Worm (Caenorhabditis elegans) whole organism, young adult: ENCODE results near the gene gtf-2E2.
"Not testable (repeated sequence)": the region's sequence is repeated elsewhere in the genome, so short reads cannot be mapped to it uniquely, and the experiment has no call there.

Experiments
- B0019.2 ChIP-seq: fragments of 200-800 bp; sonication (Bioruptor generic); conservative IDR thresholded peaks from 2 replicates; pipeline ENCODE4 v1.3.6; 2022; ENCODE audit warnings: missing genetic modification reagents, missing genetic modification characterization, missing compliant biosample characterization
- F10E7.11 ChIP-seq: sonication (generic microtip); optimal IDR thresholded peaks from 2 replicates; lab custom pipeline; 2017; ENCODE audit warnings: mild to moderate bottlenecking, missing genetic modification characterization, moderate library complexity, missing compliant biosample characterization
- F22D6.2 ChIP-seq: sonication (generic microtip); optimal IDR thresholded peaks from 2 replicates; lab custom pipeline; 2016; ENCODE audit warnings: mild to moderate bottlenecking, missing genetic modification characterization, missing compliant biosample characterization
- F23B12.7 ChIP-seq: sonication (generic microtip); optimal IDR thresholded peaks from 2 replicates; lab custom pipeline; 2017; ENCODE audit warnings: missing genetic modification characterization, mild to moderate bottlenecking, missing compliant biosample characterization, antibody characterized with exemption, moderate library complexity; ENCODE audit not compliant: insufficient read depth
- F33H1.4 ChIP-seq: fragments of 200-800 bp; sonication (Bioruptor generic); IDR thresholded peaks from 2 replicates; pipeline ENCODE4 v1.3.6; 2022; ENCODE audit warnings: missing genetic modification reagents, missing genetic modification characterization, missing compliant biosample characterization
- F37B4.10 ChIP-seq: fragments of 200-800 bp; sonication (Bioruptor generic); IDR thresholded peaks from 2 replicates; pipeline ENCODE4 v1.3.6; 2022; ENCODE audit warnings: missing genetic modification characterization, missing compliant biosample characterization
- K12H6.12 ChIP-seq: fragments of 200-800 bp; sonication (Bioruptor generic); optimal IDR thresholded peaks from 2 replicates; lab custom pipeline; 2018; ENCODE audit warnings: mild to moderate bottlenecking, missing genetic modification characterization, missing compliant biosample characterization
- T26A5.8 ChIP-seq: sonication (generic microtip); optimal IDR thresholded peaks from 2 replicates; lab custom pipeline; 2016; ENCODE audit warnings: missing genetic modification characterization, missing compliant biosample characterization
- akir-1 ChIP-seq: fragments of 200-800 bp; sonication (Bioruptor generic); optimal IDR thresholded peaks from 2 replicates; lab custom pipeline; 2018; ENCODE audit warnings: mild to moderate bottlenecking, missing genetic modification characterization, moderate library complexity, missing compliant biosample characterization
- athp-1 ChIP-seq: sonication (generic microtip); optimal IDR thresholded peaks from 2 replicates; lab custom pipeline; 2017; ENCODE audit warnings: mild to moderate bottlenecking, missing genetic modification characterization, missing compliant biosample characterization
- attf-3 ChIP-seq: fragments of 200-800 bp; sonication (Bioruptor generic); conservative IDR thresholded peaks from 2 replicates; pipeline ENCODE4 v1.3.6; 2022; ENCODE audit warnings: missing genetic modification reagents, missing genetic modification characterization, missing compliant biosample characterization
- attf-5 ChIP-seq: fragments of 200-800 bp; sonication (Bioruptor generic); optimal IDR thresholded peaks from 2 replicates; lab custom pipeline; 2018; ENCODE audit warnings: mild to moderate bottlenecking, missing genetic modification characterization, missing compliant biosample characterization
- bed-2 ChIP-seq: fragments of 200-800 bp; sonication (Bioruptor generic); IDR thresholded peaks from 2 replicates; pipeline ENCODE4 v1.3.6; 2022; ENCODE audit warnings: missing genetic modification reagents, missing genetic modification characterization, missing compliant biosample characterization
- cebp-1 ChIP-seq, 2 experiments: fragments of 200-800 bp in 1 of 2; sonication (Bioruptor generic) in 1 of 2; sonication (generic microtip) in 1 of 2; IDR thresholded peaks in 1 of 2; optimal IDR thresholded peaks in 1 of 2; 2 replicates each; pipeline versions ENCODE4 v1.3.6 to Lab custom; 2017 to 2022; ENCODE audit warnings: missing compliant biosample characterization in 2 of 2, missing genetic modification characterization in 2 of 2, mild to moderate bottlenecking in 1 of 2, missing genetic modification reagents in 1 of 2, moderate library complexity in 1 of 2
- cebp-2 ChIP-seq: fragments of 200-800 bp; sonication (Bioruptor generic); IDR thresholded peaks from 2 replicates; pipeline ENCODE4 v1.3.6; 2022; ENCODE audit warnings: missing genetic modification characterization, missing compliant biosample characterization
- chd-7 ChIP-seq: sonication (generic microtip); optimal IDR thresholded peaks from 2 replicates; lab custom pipeline; 2016; ENCODE audit warnings: mild to moderate bottlenecking, missing genetic modification characterization, moderate library complexity, missing compliant biosample characterization
- dox-1 ChIP-seq: fragments of 200-800 bp; sonication (Bioruptor generic); IDR thresholded peaks from 2 replicates; pipeline ENCODE4 v1.3.6; 2022; ENCODE audit warnings: missing genetic modification reagents, missing genetic modification characterization, missing compliant biosample characterization
- dpl-1 ChIP-seq: fragments of 150-350 bp; optimal IDR thresholded peaks from 2 replicates; lab custom pipeline; 2014; ENCODE audit warnings: missing biosample characterization, missing genetic modification reagents, missing genetic modification characterization
- efl-1 ChIP-seq: fragments of 150-350 bp; optimal IDR thresholded peaks from 2 replicates; lab custom pipeline; 2014; ENCODE audit warnings: missing biosample characterization, missing genetic modification reagents, missing genetic modification characterization
- hlh-12 ChIP-seq: sonication (generic microtip); optimal IDR thresholded peaks from 2 replicates; lab custom pipeline; 2016; ENCODE audit warnings: missing genetic modification characterization, missing compliant biosample characterization
- hlh-26 ChIP-seq: fragments of 200-800 bp; sonication (Bioruptor generic); conservative IDR thresholded peaks from 2 replicates; pipeline ENCODE4 v1.3.6; 2022; ENCODE audit warnings: missing genetic modification reagents, missing genetic modification characterization, missing compliant biosample characterization
- hmg-1.2 ChIP-seq: fragments of 200-800 bp; sonication (Bioruptor generic); IDR thresholded peaks from 2 replicates; pipeline ENCODE4 v1.3.6; 2022; ENCODE audit warnings: missing genetic modification reagents, missing genetic modification characterization, missing compliant biosample characterization
- let-607 ChIP-seq, 2 experiments: fragments of 200-800 bp in 1 of 2; sonication (Bioruptor generic) in 1 of 2; sonication (generic microtip) in 1 of 2; optimal IDR thresholded peaks; 2 replicates each; lab custom pipeline; 2016 to 2018; ENCODE audit warnings: mild to moderate bottlenecking in 2 of 2, missing compliant biosample characterization in 2 of 2, missing genetic modification characterization in 2 of 2, moderate library complexity in 2 of 2, missing genotype in 1 of 2
- lin-40 ChIP-seq: sonication (generic microtip); optimal IDR thresholded peaks from 2 replicates; lab custom pipeline; 2016; ENCODE audit warnings: missing genetic modification characterization, mild to moderate bottlenecking, missing compliant biosample characterization, missing genotype, missing genetic modification reagents
- lir-1 ChIP-seq: fragments of 200-800 bp; sonication (Bioruptor generic); conservative IDR thresholded peaks from 2 replicates; pipeline ENCODE4 v1.3.6; 2022; ENCODE audit warnings: missing genetic modification reagents, missing genetic modification characterization, missing compliant biosample characterization
- lsl-1 ChIP-seq: fragments of 200-800 bp; sonication (Bioruptor generic); optimal IDR thresholded peaks from 2 replicates; lab custom pipeline; 2018; ENCODE audit warnings: mild to moderate bottlenecking, missing genetic modification characterization, moderate library complexity, missing compliant biosample characterization
- lsy-27 ChIP-seq: sonication (generic microtip); optimal IDR thresholded peaks from 2 replicates; lab custom pipeline; 2017; ENCODE audit warnings: missing genetic modification characterization, mild to moderate bottlenecking, missing compliant biosample characterization, antibody characterized with exemption, missing genotype, borderline replicate concordance; ENCODE audit not compliant: insufficient read depth
- madf-3 ChIP-seq: fragments of 200-800 bp; sonication (Bioruptor generic); IDR thresholded peaks from 2 replicates; pipeline ENCODE4 v1.3.6; 2022; ENCODE audit warnings: missing genetic modification reagents, missing genetic modification characterization, missing compliant biosample characterization
- mel-28 ChIP-seq: sonication (generic microtip); optimal IDR thresholded peaks from 2 replicates; lab custom pipeline; 2016; ENCODE audit warnings: borderline replicate concordance, mild to moderate bottlenecking, missing genetic modification characterization, missing compliant biosample characterization
- nhr-120 ChIP-seq: fragments of 200-800 bp; sonication (Bioruptor generic); IDR thresholded peaks from 2 replicates; pipeline ENCODE4 v1.3.6; 2022; ENCODE audit warnings: missing genetic modification characterization, missing compliant biosample characterization
- nhr-90 ChIP-seq: sonication (generic microtip); optimal IDR thresholded peaks from 2 replicates; lab custom pipeline; 2016; ENCODE audit warnings: missing genotype, mild to moderate bottlenecking, missing genetic modification characterization, missing compliant biosample characterization
- rcor-1 ChIP-seq: fragments of 200-800 bp; sonication (Bioruptor generic); IDR thresholded peaks from 2 replicates; pipeline ENCODE4 v1.3.6; 2022; ENCODE audit warnings: missing genetic modification reagents, missing genetic modification characterization, missing compliant biosample characterization
- rpc-1 ChIP-seq, 2 experiments: fragments of 150-350 bp in 1 of 2; sonication (generic microtip) in 1 of 2; optimal IDR thresholded peaks; 2 replicates each; lab custom pipeline; 2014 to 2018; ENCODE audit warnings: missing biosample characterization in 1 of 2, missing genetic modification characterization in 1 of 2, missing genetic modification reagents in 1 of 2, missing genotype in 1 of 2
- snpc-1.1 ChIP-seq: sonication (generic microtip); optimal IDR thresholded peaks from 2 replicates; lab custom pipeline; 2017; ENCODE audit warnings: missing genetic modification characterization, mild to moderate bottlenecking, missing compliant biosample characterization, antibody characterized with exemption, moderate library complexity, missing genotype, missing genetic modification reagents; ENCODE audit not compliant: insufficient read depth
- snpc-1.3 ChIP-seq: sonication (generic microtip); optimal IDR thresholded peaks from 2 replicates; lab custom pipeline; 2017; ENCODE audit warnings: missing genetic modification characterization, mild to moderate bottlenecking, missing compliant biosample characterization, antibody characterized with exemption, moderate library complexity, missing genotype, missing genetic modification reagents; ENCODE audit not compliant: insufficient read depth
- snpc-3.4 ChIP-seq: sonication (generic microtip); optimal IDR thresholded peaks from 2 replicates; lab custom pipeline; 2017; ENCODE audit warnings: missing genetic modification characterization, mild to moderate bottlenecking, missing compliant biosample characterization, antibody characterized with exemption, moderate library complexity, missing genotype, missing genetic modification reagents
- somi-1 ChIP-seq: fragments of 200-800 bp; sonication (Bioruptor generic); optimal IDR thresholded peaks from 2 replicates; lab custom pipeline; 2018; ENCODE audit warnings: mild to moderate bottlenecking, missing genetic modification characterization, missing compliant biosample characterization
- tbp1 ChIP-seq: fragments of 200-800 bp; sonication (Bioruptor generic); optimal IDR thresholded peaks from 2 replicates; lab custom pipeline; 2018; ENCODE audit warnings: mild to moderate bottlenecking, missing genetic modification characterization, missing compliant biosample characterization
- unc-130 ChIP-seq: sonication (generic microtip); optimal IDR thresholded peaks from 2 replicates; lab custom pipeline; 2016; ENCODE audit warnings: missing genetic modification reagents, missing genetic modification characterization, missing compliant biosample characterization
- ztf-22 ChIP-seq: fragments of 200-800 bp; sonication (Bioruptor generic); optimal IDR thresholded peaks from 2 replicates; lab custom pipeline; 2018; ENCODE audit warnings: mild to moderate bottlenecking, missing genetic modification characterization, moderate library complexity, missing compliant biosample characterization
- ztf-25 ChIP-seq: fragments of 200-800 bp; sonication (Bioruptor generic); IDR thresholded peaks from 2 replicates; pipeline ENCODE4 v1.3.6; 2022; ENCODE audit warnings: missing genetic modification reagents, missing genetic modification characterization, missing compliant biosample characterization
- ztf-3 ChIP-seq: fragments of 200-800 bp; sonication (Bioruptor generic); optimal IDR thresholded peaks from 2 replicates; lab custom pipeline; 2018; ENCODE audit warnings: mild to moderate bottlenecking, missing genetic modification characterization, missing compliant biosample characterization
- ztf-6 ChIP-seq: fragments of 200-800 bp; sonication (Bioruptor generic); IDR thresholded peaks from 2 replicates; pipeline ENCODE4 v1.3.6; 2022; ENCODE audit warnings: missing genetic modification reagents, missing genetic modification characterization, missing compliant biosample characterization

The gtf-2E2 gene

ce11 chrII:11551981-11552380 lies 9.7 kb upstream of the gtf-2E2 start, which contains the start of gene dhgd-1:
TSS of gene dhgd-1 (minus strand) at chrII:11552081.
- TF ChIP-seq F22D6.2 (tag; lab: Kevin White, UChicago); mel-28; akir-1 (GFP tag; lab: Kevin White, UChicago): not testable (repeated sequence)
- TF ChIP-seq, all 124 proteins: peak for 0; not testable (repeated sequence) for 124

ce11 chrII:11547254-11547687 lies 5.0 kb upstream of the gtf-2E2 start, which contains the start of gene F54D5.7:
TSS of gene F54D5.7 (plus strand) at chrII:11547517.
- TF ChIP-seq attf-5 (GFP tag; lab: Kevin White, UChicago) (peak; percentile 75), snpc-1.1 (tag; lab: Kevin White, UChicago) (no peak), cebp-2 (GFP tag; lab: Robert Waterston, UW) (peak; percentile 85), dox-1 (GFP tag; lab: Robert Waterston, UW) (peak; percentile 61; the same call in 1 of the 2 replicates), dpl-1 (no peak), ztf-3 (GFP tag; lab: Kevin White, UChicago) (peak; percentile 2), snpc-3.4 (tag; lab: Kevin White, UChicago) (peak; percentile 70), rpc-1 (optimal IDR thresholded peaks at IDR 0.05; lab: Kevin White, UChicago) (no peak), rpc-1 (tag; optimal IDR thresholded peaks at IDR 0.05; lab: Kevin White, UChicago) (no peak), K12H6.12 (tag; lab: Kevin White, UChicago) (peak; percentile 42), ztf-22 (GFP tag; lab: Kevin White, UChicago) (no peak), chd-7 (peak; percentile 74), lir-1 (no peak; the same call in 1 of the 2 replicates), bed-2 (GFP tag; lab: Robert Waterston, UW) (no peak), mel-28 (peak; percentile 26), nhr-90 (tag; lab: Kevin White, UChicago) (peak; percentile 34), lsl-1 (peak; percentile 40), F37B4.10 (no peak), F23B12.7 (tag; lab: Kevin White, UChicago) (peak; percentile 35), tbp1 (peak; percentile 60), lin-40 (tag; lab: Kevin White, UChicago) (peak; percentile 21), ztf-6 (GFP tag; lab: Robert Waterston, UW) (no peak), hlh-26 (GFP tag; lab: Robert Waterston, UW) (no peak), rcor-1 (GFP tag; lab: Robert Waterston, UW) (peak; percentile 74), F33H1.4 (GFP tag; lab: Robert Waterston, UW) (peak; percentile 40; the same call in 1 of the 2 replicates), attf-3 (GFP tag; lab: Robert Waterston, UW) (0 out of 2 replicates have a peak, but pooled peaks have one; percentile 35), let-607 (tag; optimal IDR thresholded peaks at IDR 0.05; lab: Kevin White, UChicago) (peak in 1 of 2 experiments; percentile 26), efl-1 (GFP tag; lab: Kevin White, UChicago) (no peak), nhr-120 (GFP tag; lab: Robert Waterston, UW) (no peak), F10E7.11 (tag; lab: Kevin White, UChicago) (peak; percentile 39), B0019.2 (no peak), somi-1 (no peak), hmg-1.2 (peak; percentile 33; the same call in 1 of the 2 replicates), cebp-1 (GFP tag; IDR thresholded peaks at IDR 0.05; lab: Robert Waterston, UW) (peak; percentile 15; the same call in 1 of the 2 replicates), cebp-1 (tag; optimal IDR thresholded peaks at IDR 0.05; lab: Kevin White, UChicago) (peak; percentile 73), madf-3 (0 out of 2 replicates have a peak, but pooled peaks have one; percentile 32), lsy-27 (tag; lab: Kevin White, UChicago) (no peak), athp-1 (tag; lab: Kevin White, UChicago) (peak; percentile 75), snpc-1.3 (tag; lab: Kevin White, UChicago) (no peak), unc-130 (GFP tag; lab: Kevin White, UChicago) (no peak), hlh-12 (no peak), F22D6.2 (tag; lab: Kevin White, UChicago) (peak; percentile 11), ztf-25 (GFP tag; lab: Robert Waterston, UW) (no peak), T26A5.8 (tag; lab: Kevin White, UChicago) (no peak)
